Fruit fly (Drosophila melanogaster) whole organism, prepupa: ENCODE data around the gene rasp.

Experiments
- Blimp-1 ChIP-seq: fragments of 200-800 bp; sonication (Bioruptor generic); optimal IDR thresholded peaks from 3 replicates; lab custom pipeline; 2017; ENCODE audit warnings: missing biosample characterization, missing genetic modification characterization, mild to moderate bottlenecking, moderate library complexity, missing genetic modification reagents
- CG10631 ChIP-seq: fragments of 200-800 bp; sonication (Bioruptor generic); optimal IDR thresholded peaks from 2 replicates; lab custom pipeline; 2016; ENCODE audit warnings: missing biosample characterization, missing genetic modification characterization
- CG11294 ChIP-seq: fragments of 200-800 bp; sonication (Bioruptor generic); IDR thresholded peaks from 2 replicates; pipeline ENCODE4 v1.3.6; 2022; ENCODE audit warnings: missing biosample characterization, missing genetic modification characterization
- CG11762 ChIP-seq: fragments of 200-800 bp; sonication (Bioruptor generic); optimal IDR thresholded peaks from 3 replicates; lab custom pipeline; 2016; ENCODE audit warnings: missing biosample characterization, missing genetic modification characterization; ENCODE audit not compliant: insufficient read depth
- CG11902 ChIP-seq: fragments of 200-800 bp; sonication (Bioruptor generic); optimal IDR thresholded peaks from 3 replicates; lab custom pipeline; 2016; ENCODE audit warnings: missing biosample characterization, missing genetic modification characterization
- CG15336 ChIP-seq: fragments of 200-800 bp; sonication (Bioruptor generic); IDR thresholded peaks from 2 replicates; pipeline ENCODE4 v1.3.6; 2022; ENCODE audit warnings: missing biosample characterization, missing genetic modification characterization
- CG1621 ChIP-seq: fragments of 200-800 bp; sonication (Bioruptor generic); optimal IDR thresholded peaks from 3 replicates; lab custom pipeline; 2018; ENCODE audit warnings: missing biosample characterization, mild to moderate bottlenecking, missing genetic modification characterization
- CG3032 ChIP-seq: fragments of 200-800 bp; optimal IDR thresholded peaks from 2 replicates; lab custom pipeline; 2019; ENCODE audit warnings: missing biosample characterization, mild to moderate bottlenecking, missing genetic modification characterization, moderate library complexity
- CG31627 ChIP-seq: fragments of 200-800 bp; sonication (Bioruptor generic); optimal IDR thresholded peaks from 3 replicates; lab custom pipeline; 2016; ENCODE audit warnings: missing biosample characterization, missing genetic modification characterization
- CG32006 ChIP-seq: fragments of 200-800 bp; sonication (Bioruptor generic); optimal IDR thresholded peaks from 3 replicates; lab custom pipeline; 2017; ENCODE audit warnings: missing biosample characterization, mild to moderate bottlenecking, missing genetic modification characterization
- CG34406 ChIP-seq: fragments of 200-800 bp; sonication (Bioruptor generic); optimal IDR thresholded peaks from 3 replicates; lab custom pipeline; 2016; ENCODE audit warnings: missing biosample characterization, missing genetic modification characterization
- CG6163 ChIP-seq: fragments of 200-800 bp; sonication (Bioruptor generic); IDR thresholded peaks from 3 replicates; pipeline ENCODE4 v1.3.6; 2022; ENCODE audit warnings: missing biosample characterization, missing genetic modification characterization
- CG6276 ChIP-seq: fragments of 200-800 bp; sonication (Bioruptor generic); optimal IDR thresholded peaks from 2 replicates; lab custom pipeline; 2017; ENCODE audit warnings: missing biosample characterization, mild to moderate bottlenecking, missing genetic modification characterization
- CG6792 ChIP-seq: fragments of 200-800 bp; sonication (Bioruptor generic); optimal IDR thresholded peaks from 3 replicates; lab custom pipeline; 2016; ENCODE audit warnings: missing biosample characterization, missing genetic modification characterization
- CG6854 ChIP-seq: fragments of 200-800 bp; sonication (Bioruptor generic); optimal IDR thresholded peaks from 2 replicates; lab custom pipeline; 2017; ENCODE audit warnings: missing biosample characterization, mild to moderate bottlenecking, missing genetic modification characterization
- CG7368 ChIP-seq: fragments of 200-800 bp; sonication (Bioruptor generic); optimal IDR thresholded peaks from 3 replicates; lab custom pipeline; 2016; ENCODE audit warnings: missing biosample characterization, missing genetic modification characterization
- CG8119 ChIP-seq: fragments of 200-800 bp; sonication (Bioruptor generic); IDR thresholded peaks from 3 replicates; pipeline ENCODE4 v1.3.6; 2022; ENCODE audit warnings: missing biosample characterization, missing genetic modification characterization
- CG8319 ChIP-seq: fragments of 200-800 bp; sonication (Bioruptor generic); optimal IDR thresholded peaks from 3 replicates; lab custom pipeline; 2016; ENCODE audit warnings: missing biosample characterization, missing genetic modification characterization
- CG8632 ChIP-seq: fragments of 200-800 bp; sonication (Bioruptor generic); optimal IDR thresholded peaks from 3 replicates; lab custom pipeline; 2016; ENCODE audit warnings: missing biosample characterization, missing genetic modification characterization
- CG9139 ChIP-seq: fragments of 200-800 bp; sonication (Bioruptor generic); optimal IDR thresholded peaks from 3 replicates; lab custom pipeline; 2017; ENCODE audit warnings: missing biosample characterization, mild to moderate bottlenecking, missing genetic modification characterization
- Eip75B ChIP-seq: fragments of 200-800 bp; sonication (Bioruptor generic); optimal IDR thresholded peaks from 3 replicates; lab custom pipeline; 2016; ENCODE audit warnings: missing biosample characterization, missing genetic modification characterization
- Eip93F ChIP-seq: fragments of 200-800 bp; sonication (Bioruptor generic); optimal IDR thresholded peaks from 2 replicates; lab custom pipeline; 2016; ENCODE audit warnings: missing biosample characterization, mild to moderate bottlenecking, missing genetic modification characterization
- Ets21C ChIP-seq: fragments of 200-800 bp; sonication (Bioruptor generic); optimal IDR thresholded peaks from 3 replicates; lab custom pipeline; 2016; ENCODE audit warnings: missing biosample characterization, missing genetic modification characterization
- Ets96B ChIP-seq: fragments of 200-800 bp; optimal IDR thresholded peaks from 2 replicates; lab custom pipeline; 2019; ENCODE audit warnings: missing biosample characterization, mild to moderate bottlenecking, missing genetic modification characterization, moderate library complexity
- Gug ChIP-seq: fragments of 200-800 bp; sonication (Bioruptor generic); IDR thresholded peaks from 2 replicates; pipeline ENCODE4 v1.3.6; 2022; ENCODE audit warnings: missing biosample characterization, missing genetic modification characterization
- Hr38 ChIP-seq: sonication (Bioruptor generic); optimal IDR thresholded peaks from 2 replicates; lab custom pipeline; 2016; ENCODE audit warnings: missing biosample characterization, missing genetic modification characterization
- Hr39 ChIP-seq: fragments of 200-800 bp; sonication (Bioruptor generic); optimal IDR thresholded peaks from 2 replicates; lab custom pipeline; 2016; ENCODE audit warnings: missing biosample characterization, missing genetic modification characterization
- Lpt ChIP-seq: fragments of 200-800 bp; sonication (Bioruptor generic); optimal IDR thresholded peaks from 3 replicates; lab custom pipeline; 2016; ENCODE audit warnings: missing biosample characterization, missing genetic modification characterization
- Smox ChIP-seq: fragments of 200-800 bp; sonication (Bioruptor generic); optimal IDR thresholded peaks from 3 replicates; lab custom pipeline; 2016; ENCODE audit warnings: missing biosample characterization, missing genetic modification characterization
- Sox102F ChIP-seq: fragments of 200-800 bp; sonication (Bioruptor generic); optimal IDR thresholded peaks from 2 replicates; lab custom pipeline; 2016; ENCODE audit warnings: missing biosample characterization, mild to moderate bottlenecking, missing genetic modification characterization
- Sox14 ChIP-seq: fragments of 200-800 bp; sonication (Bioruptor generic); optimal IDR thresholded peaks from 3 replicates; lab custom pipeline; 2016; ENCODE audit warnings: missing biosample characterization, missing genetic modification characterization
- achi ChIP-seq: fragments of 200-800 bp; sonication (Bioruptor generic); optimal IDR thresholded peaks from 3 replicates; lab custom pipeline; 2016; ENCODE audit warnings: missing biosample characterization, missing genetic modification characterization
- cyc ChIP-seq: fragments of 200-800 bp; sonication (Bioruptor generic); optimal IDR thresholded peaks from 3 replicates; lab custom pipeline; 2016; ENCODE audit warnings: missing biosample characterization, missing genetic modification characterization
- dac ChIP-seq: fragments of 200-800 bp; sonication (Bioruptor generic); optimal IDR thresholded peaks from 2 replicates; lab custom pipeline; 2017; ENCODE audit warnings: missing biosample characterization, mild to moderate bottlenecking, missing genetic modification characterization
- dsx ChIP-seq: fragments of 200-800 bp; optimal IDR thresholded peaks from 3 replicates; lab custom pipeline; 2019; ENCODE audit warnings: missing biosample characterization, mild to moderate bottlenecking, missing genetic modification characterization, moderate library complexity; ENCODE audit not compliant: poor library complexity, severe bottlenecking
- eg ChIP-seq: fragments of 200-800 bp; sonication (Bioruptor generic); IDR thresholded peaks from 3 replicates; pipeline ENCODE4 v1.3.6; 2022; ENCODE audit warnings: missing biosample characterization, missing genetic modification characterization
- esn ChIP-seq: fragments of 200-800 bp; sonication (Bioruptor generic); optimal IDR thresholded peaks from 2 replicates; lab custom pipeline; 2016; ENCODE audit warnings: missing biosample characterization, mild to moderate bottlenecking, missing genetic modification characterization, moderate library complexity
- fd59A ChIP-seq: fragments of 200-800 bp; sonication (Bioruptor generic); optimal IDR thresholded peaks from 2 replicates; lab custom pipeline; 2017; ENCODE audit warnings: missing biosample characterization, mild to moderate bottlenecking, missing genetic modification characterization, missing genetic modification reagents
- fd85E ChIP-seq: fragments of 200-800 bp; sonication (Bioruptor generic); optimal IDR thresholded peaks from 3 replicates; lab custom pipeline; 2016; ENCODE audit warnings: missing biosample characterization, missing genetic modification characterization
- fkh ChIP-seq: fragments of 200-800 bp; sonication (Bioruptor generic); optimal IDR thresholded peaks from 3 replicates; lab custom pipeline; 2017; ENCODE audit warnings: missing biosample characterization, mild to moderate bottlenecking, missing genetic modification characterization, moderate library complexity
- lz ChIP-seq: fragments of 200-800 bp; sonication (Bioruptor generic); optimal IDR thresholded peaks from 3 replicates; lab custom pipeline; 2016; ENCODE audit warnings: missing biosample characterization, missing genetic modification characterization
- net ChIP-seq: fragments of 200-800 bp; sonication (Bioruptor generic); optimal IDR thresholded peaks from 3 replicates; lab custom pipeline; 2016; ENCODE audit warnings: missing biosample characterization, missing genetic modification characterization
- pdm3 ChIP-seq: fragments of 200-800 bp; sonication (Bioruptor generic); optimal IDR thresholded peaks from 3 replicates; lab custom pipeline; 2016; ENCODE audit warnings: missing biosample characterization, missing genetic modification characterization
- salr ChIP-seq, 2 experiments: fragments of 200-800 bp; sonication (Bioruptor generic); optimal IDR thresholded peaks; 3 replicates each; lab custom pipeline; 2016 to 2018; ENCODE audit warnings: missing biosample characterization in 2 of 2, missing genetic modification characterization in 2 of 2, mild to moderate bottlenecking in 1 of 2
- spab ChIP-seq: fragments of 200-800 bp; sonication (Bioruptor generic); optimal IDR thresholded peaks from 2 replicates; lab custom pipeline; 2017; ENCODE audit warnings: missing biosample characterization, mild to moderate bottlenecking, missing genetic modification characterization, missing genetic modification reagents
- ss ChIP-seq, 2 experiments: fragments of 200-800 bp; sonication (Bioruptor generic); optimal IDR thresholded peaks; 2 replicates in 1 of 2; 3 replicates in 1 of 2; lab custom pipeline; 2017 to 2018; ENCODE audit warnings: mild to moderate bottlenecking in 2 of 2, missing biosample characterization in 2 of 2, missing genetic modification characterization in 2 of 2, moderate library complexity in 1 of 2
- topi ChIP-seq: fragments of 200-800 bp; sonication (Bioruptor generic); optimal IDR thresholded peaks from 3 replicates; lab custom pipeline; 2016; ENCODE audit warnings: missing biosample characterization, missing genetic modification characterization
- vri ChIP-seq: fragments of 200-800 bp; sonication (Bioruptor generic); optimal IDR thresholded peaks from 3 replicates; lab custom pipeline; 2016; ENCODE audit warnings: missing biosample characterization, mild to moderate bottlenecking, missing genetic modification characterization

Gene rasp

dm6 chr3L:3192912-3193311 is 30.9 kb downstream of the rasp start, which contains the start of gene Hsp83 (continued):
- TF ChIP-seq Hr39 (GFP tag; lab: Kevin White, UChicago), result peak; percentile 75
- peak; percentile 97 for TF ChIP-seq CG6163
- TF ChIP-seq Sox102F, result peak; percentile 98
- TF ChIP-seq CG11762 (GFP tag; lab: Kevin White, UChicago), result peak; percentile 82
- peak; percentile 70 for TF ChIP-seq Gug (GFP tag; lab: Robert Waterston, UW)
- peak; percentile 97 for TF ChIP-seq esn (GFP tag; lab: Kevin White, UChicago)
- TF ChIP-seq CG11902 (GFP tag; lab: Kevin White, UChicago), result peak; percentile 34
- TF ChIP-seq CG34406 (GFP tag; lab: Kevin White, UChicago), result peak; percentile 93
- peak; percentile 72 for TF ChIP-seq CG15336 (GFP tag; lab: Robert Waterston, UW)
- TF ChIP-seq CG6854, result peak; percentile 100
- peak; percentile 68 for TF ChIP-seq dac (GFP tag; lab: Kevin White, UChicago)
- no peak for TF ChIP-seq CG6276
- peak; percentile 53; the same call in 1 of the 2 replicates for TF ChIP-seq CG11294 (GFP tag; lab: Robert Waterston, UW)
- peak; percentile 90 for TF ChIP-seq CG6792 (GFP tag; lab: Kevin White, UChicago)
- peak; percentile 69 for TF ChIP-seq CG32006 (GFP tag; lab: Kevin White, UChicago)
- peak; percentile 77 for TF ChIP-seq dsx (GFP tag; lab: Kevin White, UChicago)
- TF ChIP-seq CG8319, result peak; percentile 89

dm6 chr3L:3194059-3194458 is 32.1 kb downstream of the rasp start:
- TF ChIP-seq CG8319, result peak; percentile 94
- peak; percentile 98 for TF ChIP-seq achi (GFP tag; lab: Kevin White, UChicago)
- peak; percentile 96 for TF ChIP-seq topi (GFP tag; lab: Kevin White, UChicago)
- TF ChIP-seq CG8119 (GFP tag; lab: Robert Waterston, UW), result peak; percentile 98
- TF ChIP-seq fd59A, result peak; percentile 80
- no peak for TF ChIP-seq Hr38 (GFP tag; lab: Kevin White, UChicago)
- peak; percentile 69 to 83 for TF ChIP-seq ss (GFP tag; optimal IDR thresholded peaks at IDR 0.05; lab: Kevin White, UChicago)
- TF ChIP-seq cyc, result peak; percentile 95
- TF ChIP-seq Eip75B (GFP tag; lab: Kevin White, UChicago), result peak; percentile 96
- peak; percentile 92 for TF ChIP-seq CG1621
- peak; percentile 89 to 97 for TF ChIP-seq salr (GFP tag; optimal IDR thresholded peaks at IDR 0.05; lab: Kevin White, UChicago)
- peak; percentile 94 for TF ChIP-seq vri (GFP tag; lab: Kevin White, UChicago)
- TF ChIP-seq CG6276, result peak; percentile 98
- peak; percentile 92 for TF ChIP-seq Hr39 (GFP tag; lab: Kevin White, UChicago)
- peak; percentile 15 for TF ChIP-seq fkh (GFP tag; lab: Kevin White, UChicago)
- peak; percentile 98 for TF ChIP-seq esn (GFP tag; lab: Kevin White, UChicago)
- peak; percentile 95 for TF ChIP-seq Ets96B (tag; lab: Kevin White, UChicago)
- peak; percentile 91 for TF ChIP-seq CG3032 (tag; lab: Kevin White, UChicago)
- TF ChIP-seq Blimp-1 (GFP tag; lab: Kevin White, UChicago), result peak; percentile 85
- peak; percentile 97 for TF ChIP-seq CG11762 (GFP tag; lab: Kevin White, UChicago)
- peak; percentile 93 for TF ChIP-seq Eip93F (GFP tag; lab: Kevin White, UChicago)
- TF ChIP-seq CG11902 (GFP tag; lab: Kevin White, UChicago), result peak; percentile 93
- TF ChIP-seq CG7368 (GFP tag; lab: Kevin White, UChicago), result peak; percentile 97
- TF ChIP-seq Ets21C, result peak; percentile 82
- peak; percentile 85 for TF ChIP-seq CG9139 (GFP tag; lab: Kevin White, UChicago)
- peak; percentile 95 for TF ChIP-seq CG6792 (GFP tag; lab: Kevin White, UChicago)
- peak; percentile 98 for TF ChIP-seq CG10631 (GFP tag; lab: Kevin White, UChicago)
- TF ChIP-seq eg (GFP tag; lab: Robert Waterston, UW), result peak; percentile 99
- TF ChIP-seq CG31627, result peak; percentile 90
- TF ChIP-seq CG11294 (GFP tag; lab: Robert Waterston, UW), result peak; percentile 94
- peak; percentile 97 for TF ChIP-seq pdm3
- peak; percentile 93 for TF ChIP-seq fd85E (GFP tag; lab: Kevin White, UChicago)
- TF ChIP-seq Smox (GFP tag; lab: Kevin White, UChicago), result peak; percentile 93
- TF ChIP-seq spab (GFP tag; lab: Kevin White, UChicago), result peak; percentile 86
- peak; percentile 92 for TF ChIP-seq lz
- TF ChIP-seq net (GFP tag; lab: Kevin White, UChicago), result peak; percentile 98
- peak; percentile 98 for TF ChIP-seq CG34406 (GFP tag; lab: Kevin White, UChicago)
- peak; percentile 94 for TF ChIP-seq Sox14 (GFP tag; lab: Kevin White, UChicago)
- TF ChIP-seq Gug (GFP tag; lab: Robert Waterston, UW), result peak; percentile 98
- TF ChIP-seq CG8632 (GFP tag; lab: Kevin White, UChicago), result peak; percentile 97
- peak; percentile 96 for TF ChIP-seq Lpt (GFP tag; lab: Kevin White, UChicago)
